Fruit fly (Drosophila melanogaster) whole organism, embryonic: ENCODE results near the gene yrt.

Experiments used
- Ada2b ChIP-seq: fragments of 200-800 bp; sonication (Bioruptor generic); IDR thresholded peaks from 2 replicates; pipeline ENCODE4 v1.3.6; 2022; ENCODE audit warnings: missing biosample characterization, missing genetic modification characterization
- Antp ChIP-seq: fragments of 200-800 bp; sonication (Bioruptor generic); optimal IDR thresholded peaks from 3 replicates; lab custom pipeline; 2016; ENCODE audit warnings: missing biosample characterization, missing genetic modification characterization
- Awh ChIP-seq: fragments of 200-800 bp; sonication (Bioruptor generic); IDR thresholded peaks from 2 replicates; pipeline ENCODE4, ENCODE4 v1.3.6; 2022; ENCODE audit warnings: missing biosample characterization, missing genetic modification characterization
- CG11695 ChIP-seq: fragments of 200-800 bp; sonication (Bioruptor generic); IDR thresholded peaks from 3 replicates; pipeline ENCODE4 v1.3.6; 2022; ENCODE audit warnings: missing biosample characterization, missing genetic modification characterization
- CG14441 ChIP-seq: fragments of 200-800 bp; sonication (Bioruptor generic); IDR thresholded peaks from 2 replicates; pipeline ENCODE4 v1.3.6; 2022; ENCODE audit warnings: missing biosample characterization, missing genetic modification characterization
- CG1529 ChIP-seq: fragments of 200-800 bp; sonication (Bioruptor generic); optimal IDR thresholded peaks from 3 replicates; lab custom pipeline; 2018; ENCODE audit warnings: missing biosample characterization, missing genetic modification characterization
- CG15479 ChIP-seq: fragments of 200-800 bp; sonication (Bioruptor generic); optimal IDR thresholded peaks from 3 replicates; lab custom pipeline; 2019; ENCODE audit warnings: missing biosample characterization, mild to moderate bottlenecking, missing genetic modification characterization, moderate library complexity
- CG16863 ChIP-seq: fragments of 200-800 bp; sonication (Bioruptor generic); optimal IDR thresholded peaks from 3 replicates; lab custom pipeline; 2016; ENCODE audit warnings: missing biosample characterization, missing genetic modification characterization
- CG18619 ChIP-seq: fragments of 200-800 bp; sonication (Bioruptor generic); optimal IDR thresholded peaks from 3 replicates; lab custom pipeline; 2017; ENCODE audit warnings: missing biosample characterization, mild to moderate bottlenecking, missing genetic modification characterization
- CG31365 ChIP-seq: fragments of 200-800 bp; sonication (Bioruptor generic); optimal IDR thresholded peaks from 2 replicates; lab custom pipeline; 2018; ENCODE audit warnings: missing biosample characterization, mild to moderate bottlenecking, missing genetic modification characterization
- CG31441 ChIP-seq: fragments of 200-800 bp; sonication (Bioruptor generic); IDR thresholded peaks from 2 replicates; pipeline ENCODE4 v1.3.6; 2022; ENCODE audit warnings: missing biosample characterization, missing genetic modification characterization
- CG4328 ChIP-seq: fragments of 200-800 bp; sonication (Bioruptor generic); optimal IDR thresholded peaks from 3 replicates; lab custom pipeline; 2017; ENCODE audit warnings: missing biosample characterization, missing genetic modification reagents, missing genetic modification characterization
- CG4360 ChIP-seq: fragments of 200-800 bp; sonication (Bioruptor generic); IDR thresholded peaks from 2 replicates; pipeline ENCODE4 v1.3.6; 2022; ENCODE audit warnings: missing biosample characterization, missing genetic modification characterization
- CG4730 ChIP-seq: fragments of 200-800 bp; sonication (Bioruptor generic); IDR thresholded peaks from 2 replicates; pipeline ENCODE4 v1.3.6; 2022; ENCODE audit warnings: missing biosample characterization, missing genetic modification characterization
- CG4854 ChIP-seq: fragments of 200-800 bp; sonication (Bioruptor generic); optimal IDR thresholded peaks from 2 replicates; lab custom pipeline; 2016; ENCODE audit warnings: missing biosample characterization, missing genetic modification characterization, inconsistent platforms
- CG6813 ChIP-seq: fragments of 200-800 bp; sonication (Bioruptor generic); optimal IDR thresholded peaks from 2 replicates; lab custom pipeline; 2017; ENCODE audit warnings: missing biosample characterization, missing genetic modification characterization, mild to moderate bottlenecking, moderate library complexity, missing genetic modification reagents
- CG7786 ChIP-seq: fragments of 200-800 bp; sonication (Bioruptor generic); optimal IDR thresholded peaks from 2 replicates; lab custom pipeline; 2016; ENCODE audit warnings: missing biosample characterization, missing genetic modification characterization
- CG7963 ChIP-seq: fragments of 200-800 bp; sonication (Bioruptor generic); IDR thresholded peaks from 3 replicates; pipeline ENCODE4 v1.3.6; 2022; ENCODE audit warnings: missing biosample characterization, missing genetic modification characterization; ENCODE audit not compliant: partially characterized antibody
- CG8290 ChIP-seq, 3 experiments: fragments of 200-800 bp; sonication (Bioruptor generic); optimal IDR thresholded peaks; 2 replicates each; lab custom pipeline; 2016 to 2019; ENCODE audit warnings: missing biosample characterization in 3 of 3, missing genetic modification characterization in 3 of 3, mild to moderate bottlenecking in 2 of 3, moderate library complexity in 1 of 3
- CG8765 ChIP-seq: fragments of 200-800 bp; sonication (Bioruptor generic); IDR thresholded peaks from 2 replicates; pipeline ENCODE4 v1.3.6; 2022; ENCODE audit warnings: missing biosample characterization, missing genetic modification characterization
- CG8924 ChIP-seq: fragments of 200-800 bp; optimal IDR thresholded peaks from 3 replicates; lab custom pipeline; 2019; ENCODE audit warnings: missing biosample characterization, mild to moderate bottlenecking, missing genetic modification characterization, moderate library complexity
- CG9876 ChIP-seq: fragments of 200-800 bp; sonication (Bioruptor generic); optimal IDR thresholded peaks from 2 replicates; lab custom pipeline; 2016; ENCODE audit warnings: missing biosample characterization, missing genetic modification characterization
- CHES-1-like ChIP-seq: fragments of 200-800 bp; sonication (Bioruptor generic); optimal IDR thresholded peaks from 2 replicates; lab custom pipeline; 2016; ENCODE audit warnings: missing biosample characterization, missing genetic modification characterization
- CrebB ChIP-seq: fragments of 200-800 bp; sonication (Bioruptor generic); optimal IDR thresholded peaks from 3 replicates; lab custom pipeline; 2018; ENCODE audit warnings: missing biosample characterization, mild to moderate bottlenecking, missing genetic modification characterization
- Dad ChIP-seq: fragments of 200-800 bp; sonication (Bioruptor generic); optimal IDR thresholded peaks from 3 replicates; lab custom pipeline; 2016; ENCODE audit warnings: missing biosample characterization, missing genetic modification characterization
- E2f2 ChIP-seq: fragments of 200-800 bp; sonication (Bioruptor generic); IDR thresholded peaks from 2 replicates; pipeline ENCODE4 v1.3.6; 2022; ENCODE audit warnings: missing biosample characterization, missing genetic modification characterization
- Ets65A ChIP-seq: fragments of 200-800 bp; sonication (Bioruptor generic); peaks from one replicate; lab custom pipeline; 2016; ENCODE audit warnings: missing biosample characterization, missing genetic modification characterization
- Gug ChIP-seq: fragments of 200-800 bp; sonication (Bioruptor generic); IDR thresholded peaks from 4 replicates; pipeline ENCODE4 v1.3.6; 2022; ENCODE audit warnings: missing biosample characterization, missing genetic modification characterization
- H15 ChIP-seq: fragments of 200-800 bp; sonication (Bioruptor generic); IDR thresholded peaks from 3 replicates; pipeline ENCODE4 v1.3.6; 2022; ENCODE audit warnings: missing biosample characterization, missing genetic modification characterization
- HLH4C ChIP-seq: fragments of 200-800 bp; sonication (Bioruptor generic); IDR thresholded peaks from 3 replicates; pipeline ENCODE4 v1.3.6; 2022; ENCODE audit warnings: missing biosample characterization, missing genetic modification characterization; ENCODE audit not compliant: partially characterized antibody
- HLH54F ChIP-seq: fragments of 200-800 bp; sonication (Bioruptor generic); optimal IDR thresholded peaks from 3 replicates; lab custom pipeline; 2016; ENCODE audit warnings: missing biosample characterization, missing genetic modification characterization
- Hmr ChIP-seq: fragments of 200-800 bp; sonication (Bioruptor generic); optimal IDR thresholded peaks from 3 replicates; lab custom pipeline; 2017; ENCODE audit warnings: mild to moderate bottlenecking, missing biosample characterization, missing genetic modification reagents, missing genetic modification characterization
- Hmx ChIP-seq: fragments of 200-800 bp; sonication (Bioruptor generic); optimal IDR thresholded peaks from 2 replicates; lab custom pipeline; 2016; ENCODE audit warnings: missing biosample characterization, missing genetic modification characterization
- Hr39 ChIP-seq: fragments of >200 bp; optimal IDR thresholded peaks from 2 replicates; lab custom pipeline; 2017
- NC2β ChIP-seq: fragments of 200-800 bp; sonication (Bioruptor generic); optimal IDR thresholded peaks from 2 replicates; lab custom pipeline; 2016; ENCODE audit warnings: missing biosample characterization, missing genetic modification characterization
- Rx ChIP-seq: fragments of 200-800 bp; sonication (Bioruptor generic); IDR thresholded peaks from 2 replicates; pipeline ENCODE4 v1.3.6; 2022; ENCODE audit warnings: missing biosample characterization, missing genetic modification characterization
- Sry-β ChIP-seq: fragments of 200-800 bp; sonication (Bioruptor generic); optimal IDR thresholded peaks from 2 replicates; lab custom pipeline; 2018; ENCODE audit warnings: missing biosample characterization, mild to moderate bottlenecking, missing genetic modification characterization, moderate library complexity
- YL-1 ChIP-seq: fragments of 200-800 bp; sonication (Bioruptor generic); optimal IDR thresholded peaks from 3 replicates; lab custom pipeline; 2017; ENCODE audit warnings: missing biosample characterization, mild to moderate bottlenecking, missing genetic modification characterization
- cato ChIP-seq: fragments of 200-800 bp; sonication (Bioruptor generic); optimal IDR thresholded peaks from 2 replicates; lab custom pipeline; 2016; ENCODE audit warnings: missing biosample characterization, missing genetic modification characterization, borderline replicate concordance
- chinmo ChIP-seq: fragments of 200-800 bp; sonication (Bioruptor generic); IDR thresholded peaks from 4 replicates; pipeline ENCODE4 v1.3.6; 2022; ENCODE audit warnings: missing biosample characterization, missing genetic modification characterization; ENCODE audit not compliant: partially characterized antibody
- chn ChIP-seq: fragments of 200-800 bp; sonication (Bioruptor generic); optimal IDR thresholded peaks from 2 replicates; lab custom pipeline; 2016; ENCODE audit warnings: missing biosample characterization, missing genetic modification characterization
- gsb ChIP-seq: fragments of 200-800 bp; sonication (Bioruptor generic); IDR thresholded peaks from 2 replicates; pipeline ENCODE4 v1.3.6; 2022; ENCODE audit warnings: missing biosample characterization, missing genetic modification characterization
- ham ChIP-seq: fragments of 200-800 bp; sonication (Bioruptor generic); IDR thresholded peaks from 2 replicates; pipeline ENCODE4 v1.3.6; 2022; ENCODE audit warnings: missing biosample characterization, missing genetic modification characterization
- hth ChIP-seq: fragments of >200 bp; optimal IDR thresholded peaks from 2 replicates; lab custom pipeline; 2017; ENCODE audit warnings: inconsistent platforms
- lola ChIP-seq, 3 experiments: fragments of >200 bp in 2 of 3; fragments of 200-800 bp in 1 of 3; sonication (Bioruptor generic) in 1 of 3; optimal IDR thresholded peaks; 2 replicates each; lab custom pipeline; 2017 to 2019; ENCODE audit warnings: missing biosample characterization in 3 of 3, missing genetic modification characterization in 3 of 3, mild to moderate bottlenecking in 1 of 3, moderate library complexity in 1 of 3
- pros ChIP-seq: fragments of 200-800 bp; sonication (Bioruptor generic); optimal IDR thresholded peaks from 3 replicates; lab custom pipeline; 2019; ENCODE audit warnings: missing biosample characterization, mild to moderate bottlenecking, missing genetic modification characterization, moderate library complexity
- run ChIP-seq: fragments of 200-800 bp; sonication (Bioruptor generic); optimal IDR thresholded peaks from 3 replicates; lab custom pipeline; 2018; ENCODE audit warnings: missing biosample characterization, mild to moderate bottlenecking, missing genetic modification characterization
- sd ChIP-seq: fragments of 200-800 bp; sonication (Bioruptor generic); optimal IDR thresholded peaks from 3 replicates; lab custom pipeline; 2018; ENCODE audit warnings: missing biosample characterization, mild to moderate bottlenecking, missing genetic modification characterization, moderate library complexity
- slp2 ChIP-seq: fragments of 200-800 bp; sonication (Bioruptor generic); optimal IDR thresholded peaks from 2 replicates; lab custom pipeline; 2016; ENCODE audit warnings: missing biosample characterization, missing genetic modification characterization
- so ChIP-seq: fragments of 200-800 bp; sonication (Bioruptor generic); IDR thresholded peaks from 3 replicates; pipeline ENCODE4 v1.3.6; 2022; ENCODE audit warnings: missing biosample characterization, missing genetic modification characterization
- tgo ChIP-seq: fragments of 200-800 bp; sonication (Bioruptor generic); IDR thresholded peaks from 3 replicates; pipeline ENCODE4 v1.3.6; 2022; ENCODE audit warnings: missing biosample characterization, missing genetic modification characterization
- yki ChIP-seq: fragments of >200 bp; optimal IDR thresholded peaks from 3 replicates; lab custom pipeline; 2018

Gene yrt

dm6 chr3R:13452851-13453255 lies 18.1 kb upstream of the yrt start (continued):
- TF ChIP-seq CG16863 (GFP tag; lab: Kevin White, UChicago): peak; percentile 37
- peak; percentile 36 for TF ChIP-seq CG7786 (GFP tag; lab: Kevin White, UChicago)
- TF ChIP-seq CG6813 (GFP tag; lab: Kevin White, UChicago): peak; percentile 47
- peak; percentile 43 for TF ChIP-seq chn (GFP tag; lab: Kevin White, UChicago)
- TF ChIP-seq CG4854 (GFP tag; lab: Kevin White, UChicago): peak; percentile 64
- TF ChIP-seq Sry-β (GFP tag; lab: Kevin White, UChicago): peak; percentile 4
- TF ChIP-seq slp2 (GFP tag; lab: Kevin White, UChicago): peak; percentile 71
- no peak; the same call in 1 of the 3 replicates for TF ChIP-seq tgo (GFP tag; lab: Robert Waterston, UW)
- peak; percentile 30 for TF ChIP-seq Antp
- peak; percentile 37; the same call in 1 of the 4 replicates for TF ChIP-seq Gug (GFP tag; lab: Robert Waterston, UW)
- peak; percentile 43 for TF ChIP-seq CHES-1-like (GFP tag; lab: Kevin White, UChicago)
- TF ChIP-seq CG4730: peak; percentile 47; the same call in 1 of the 2 replicates
- TF ChIP-seq Ada2b (GFP tag; lab: Robert Waterston, UW): peak; percentile 64
- peak; percentile 84 for TF ChIP-seq CG8924 (tag; lab: Kevin White, UChicago)
- peak; percentile 86 for TF ChIP-seq CG31441 (GFP tag; lab: Robert Waterston, UW)
- peak; percentile 76 for TF ChIP-seq Hmr (GFP tag; lab: Kevin White, UChicago)
- peak; percentile 44; the same call in 1 of the 2 replicates for TF ChIP-seq Rx
- TF ChIP-seq Hmx (GFP tag; lab: Kevin White, UChicago): peak; percentile 62
- TF ChIP-seq yki (lab: Kevin White, UChicago): no peak
- TF ChIP-seq gsb: no peak; the same call in 1 of the 2 replicates
- TF ChIP-seq H15 (GFP tag; lab: Robert Waterston, UW): 0 out of 3 replicates have a peak, but pooled peaks have one; percentile 5
- TF ChIP-seq Dad: no peak
- TF ChIP-seq hth (lab: Kevin White, UChicago): no peak
- peak; percentile 84 for TF ChIP-seq CG18619

dm6 chr3R:13452261-13452660 lies 17.5 kb upstream of the yrt start:
- no peak for TF ChIP-seq CG8290 (GFP tag; optimal IDR thresholded peaks at IDR 0.05; lab: Kevin White, UChicago)
- no peak for TF ChIP-seq CG8290 (tag; optimal IDR thresholded peaks at IDR 0.05; lab: Kevin White, UChicago)
- TF ChIP-seq slp2 (GFP tag; lab: Kevin White, UChicago): no peak
- TF ChIP-seq sd (tag; lab: Kevin White, UChicago): peak; percentile 17
- TF ChIP-seq CrebB (tag; lab: Kevin White, UChicago): no peak
- TF ChIP-seq CG15479 (GFP tag; lab: Kevin White, UChicago): no peak
- TF ChIP-seq CG4360 (GFP tag; lab: Robert Waterston, UW): no peak
- TF ChIP-seq pros (GFP tag; lab: Kevin White, UChicago): no peak
- no peak for TF ChIP-seq Hr39 (lab: Kevin White, UChicago)
- no peak for TF ChIP-seq CG1529 (GFP tag; lab: Kevin White, UChicago)
- TF ChIP-seq CG14441 (GFP tag; lab: Robert Waterston, UW): no peak
- no peak for TF ChIP-seq CG9876 (GFP tag; lab: Kevin White, UChicago)
- TF ChIP-seq chinmo (GFP tag; lab: Robert Waterston, UW): peak; percentile 83; the same call in 3 of the 4 replicates
- no peak for TF ChIP-seq CG11695 (GFP tag; lab: Robert Waterston, UW)
- TF ChIP-seq CG31365 (tag; lab: Kevin White, UChicago): no peak
- TF ChIP-seq CG7963: no peak
- no peak for TF ChIP-seq run (tag; lab: Kevin White, UChicago)
- no peak for TF ChIP-seq E2f2 (GFP tag; lab: Robert Waterston, UW)
- TF ChIP-seq so (GFP tag; lab: Robert Waterston, UW): no peak
- no peak for TF ChIP-seq Ets65A (GFP tag; lab: Kevin White, UChicago)
- no peak for TF ChIP-seq HLH4C
- TF ChIP-seq YL-1 (GFP tag; lab: Kevin White, UChicago): no peak
- no peak for TF ChIP-seq CG4328 (GFP tag; lab: Kevin White, UChicago)
- no peak for TF ChIP-seq NC2β (GFP tag; lab: Kevin White, UChicago)
- no peak for TF ChIP-seq HLH54F (GFP tag; lab: Kevin White, UChicago)
- no peak for TF ChIP-seq CG8765
- TF ChIP-seq lola (GFP tag; optimal IDR thresholded peaks at IDR 0.05; lab: Kevin White, UChicago): no peak
- no peak for TF ChIP-seq ham
- TF ChIP-seq cato (GFP tag; lab: Kevin White, UChicago): no peak
- TF ChIP-seq Awh (GFP tag; lab: Robert Waterston, UW): peak; percentile 73
